Worm (Caenorhabditis elegans): ENCODE results near the gene smgl-2.

Gene smgl-2

ce11 chrIV:3774160-3774559, 48.2 kb downstream of the smgl-2 start:
- TF ChIP-seq egl-5 (tag; optimal IDR thresholded peaks at IDR 0.05) = no peak
- no peak for TF ChIP-seq aly-2 (tag; optimal IDR thresholded peaks at IDR 0.05)
- TF ChIP-seq nhr-43 (tag; optimal IDR thresholded peaks at IDR 0.05; ENCODE audit: poor library complexity, severe bottlenecking) = no peak
- no peak for TF ChIP-seq ztf-4 (tag; optimal IDR thresholded peaks at IDR 0.05)
- no peak for TF ChIP-seq eor-1 (tag; optimal IDR thresholded peaks at IDR 0.05)
- TF ChIP-seq unc-39 (tag; optimal IDR thresholded peaks at IDR 0.05) = no peak
- TF ChIP-seq unc-62 (GFP tag; optimal IDR thresholded peaks at IDR 0.05) = no peak
- no peak for TF ChIP-seq nhr-237 (tag; optimal IDR thresholded peaks at IDR 0.05)
- no peak for TF ChIP-seq R02D3.7 (tag; optimal IDR thresholded peaks at IDR 0.05)
- TF ChIP-seq nhr-77 (tag; optimal IDR thresholded peaks at IDR 0.05) = no peak

- TF ChIP-seq lsy-12 (tag; optimal IDR thresholded peaks at IDR 0.05) (no peak), nhr-23 (tag; optimal IDR thresholded peaks at IDR 0.05) (no peak), unc-62 (GFP tag; optimal IDR thresholded peaks at IDR 0.05) (no peak), ceh-9 (tag; optimal IDR thresholded peaks at IDR 0.05) (no peak), nhr-28 (tag; optimal IDR thresholded peaks at IDR 0.05) (no peak), egl-5 (tag; optimal IDR thresholded peaks at IDR 0.05) (no peak), unc-39 (tag; optimal IDR thresholded peaks at IDR 0.05) (no peak), hmg-11 (tag; optimal IDR thresholded peaks at IDR 0.05) (no peak), mml-1 (tag; optimal IDR thresholded peaks at IDR 0.05) (no peak), nhr-76 (tag; optimal IDR thresholded peaks at IDR 0.05) (no peak), nhr-12 (tag; optimal IDR thresholded peaks at IDR 0.05) (no peak), R02D3.7 (tag; optimal IDR thresholded peaks at IDR 0.05) (no peak), pqm-1 (tag; optimal IDR thresholded peaks at IDR 0.05) (no peak), elt-1 (tag; optimal IDR thresholded peaks at IDR 0.05) (no peak)
These were observed 55.6 kb downstream of the smgl-2 start for ce11 chrIV:3781539-3781938.

- no peak for TF ChIP-seq tbx-2 (tag; optimal IDR thresholded peaks at IDR 0.05)
- TF ChIP-seq pqm-1 (tag; optimal IDR thresholded peaks at IDR 0.05) = no peak
- no peak for TF ChIP-seq ZK546.5 (tag; optimal IDR thresholded peaks at IDR 0.05)
- no peak for TF ChIP-seq snpc-4 (tag; optimal IDR thresholded peaks at IDR 0.05)
- no peak for TF ChIP-seq aly-2 (tag; optimal IDR thresholded peaks at IDR 0.05)
- no peak for TF ChIP-seq nhr-43 (tag; optimal IDR thresholded peaks at IDR 0.05; ENCODE audit: poor library complexity, severe bottlenecking)
- TF ChIP-seq lin-39 (tag; optimal IDR thresholded peaks at IDR 0.05) = no peak
- TF ChIP-seq skn-1 (tag; optimal IDR thresholded peaks at IDR 0.05) = no peak
These were observed 57.9 kb downstream of the smgl-2 start, which contains the start of gene glct-6 for ce11 chrIV:3783910-3784309. Gene glct-6, plus strand, starts transcription at chrIV:3784210.

Measured in whole organism, L3 larva.